Fruit fly (Drosophila melanogaster): ENCODE measurements around the gene Edc3.
A peak's percentile ranks its signal among the peaks of the same experiment; 100 is the strongest.

Gene Edc3

DNA sequence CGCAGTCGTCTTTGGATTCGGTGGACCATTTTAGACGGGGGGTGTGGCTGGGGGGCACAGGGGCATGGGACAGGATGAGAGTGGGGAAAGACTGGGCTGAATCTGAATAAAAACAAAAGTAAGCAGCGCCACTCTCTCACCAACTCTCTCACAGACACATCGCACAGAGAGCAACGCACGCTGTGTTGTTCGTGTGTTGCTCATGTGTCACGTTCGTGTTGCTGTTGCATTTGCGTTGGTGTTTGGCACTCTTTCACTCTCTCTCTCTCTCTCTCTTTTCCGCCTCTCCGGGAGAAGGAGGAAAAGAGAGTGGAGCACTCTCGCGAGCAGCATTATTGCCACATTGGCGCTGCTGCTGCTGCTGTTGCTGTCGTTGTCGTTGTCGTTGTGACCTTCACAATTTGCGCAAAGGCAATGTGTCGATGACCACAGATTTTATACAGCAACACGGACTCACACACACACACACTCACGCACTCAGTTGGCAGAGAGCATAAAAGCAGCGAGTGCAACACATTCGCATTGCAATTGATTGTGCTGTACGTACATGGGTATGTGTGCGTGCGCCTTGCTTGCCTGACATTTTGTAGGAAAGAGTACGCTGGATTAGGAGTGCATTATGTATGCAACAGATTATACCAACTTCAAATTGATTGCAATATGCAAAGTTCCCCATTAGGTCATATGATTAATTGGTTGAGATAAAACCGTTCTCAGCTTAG lies 34.0 kb upstream of the Edc3 start (continued):
- no peak for TF ChIP-seq exex (tag; optimal IDR thresholded peaks at IDR 0.05)
- TF ChIP-seq corto (GFP tag; optimal IDR thresholded peaks at IDR 0.05): peak; percentile 34
- TF ChIP-seq pnt (GFP tag; optimal IDR thresholded peaks at IDR 0.05): no peak
- TF ChIP-seq CTCF (GFP tag; optimal IDR thresholded peaks at IDR 0.05): no peak
- TF ChIP-seq CG6765 (GFP tag; optimal IDR thresholded peaks at IDR 0.05): no peak
- TF ChIP-seq CG32532 (GFP tag; IDR thresholded peaks at IDR 0.05): peak; percentile 44; the same call in 1 of the 2 replicates
- peak; percentile 28; the same call in 1 of the 3 replicates for TF ChIP-seq CG34422 (GFP tag; IDR thresholded peaks at IDR 0.05)
- no peak for TF ChIP-seq CG33213 (GFP tag; optimal IDR thresholded peaks at IDR 0.05)
- TF ChIP-seq Deaf1 (tag; optimal IDR thresholded peaks at IDR 0.05): peak; percentile 56
- TF ChIP-seq H15 (GFP tag; IDR thresholded peaks at IDR 0.05): no peak
- TF ChIP-seq hb (GFP tag; IDR thresholded peaks at IDR 0.05; ENCODE audit: partially characterized antibody): no peak
- no peak for TF ChIP-seq CG14441 (GFP tag; IDR thresholded peaks at IDR 0.05)
- no peak for TF ChIP-seq E2f2 (GFP tag; IDR thresholded peaks at IDR 0.05)
- TF ChIP-seq CG17802 (tag; optimal IDR thresholded peaks at IDR 0.05): no peak
- no peak for TF ChIP-seq abd-A (tag; optimal IDR thresholded peaks at IDR 0.05)
- TF ChIP-seq CG15073 (GFP tag; optimal IDR thresholded peaks at IDR 0.05): no peak
- no peak for TF ChIP-seq wek (GFP tag; optimal IDR thresholded peaks at IDR 0.05)
- no peak for TF ChIP-seq CG10462 (GFP tag; optimal IDR thresholded peaks at IDR 0.05)
- TF ChIP-seq hbn (GFP tag; IDR thresholded peaks at IDR 0.05; ENCODE audit: partially characterized antibody): peak; percentile 52
- TF ChIP-seq croc (GFP tag; conservative IDR thresholded peaks at IDR 0.05): no peak
- no peak for TF ChIP-seq CG11398 (GFP tag; optimal IDR thresholded peaks at IDR 0.05)
- TF ChIP-seq HmgD (GFP tag; optimal IDR thresholded peaks at IDR 0.05): no peak
- TF ChIP-seq Scr (GFP tag; IDR thresholded peaks at IDR 0.05; ENCODE audit: partially characterized antibody): peak; percentile 39
- no peak for TF ChIP-seq seq (GFP tag; IDR thresholded peaks at IDR 0.05)
- no peak for TF ChIP-seq CG14014 (GFP tag; IDR thresholded peaks at IDR 0.05)
- no peak for TF ChIP-seq Hand (GFP tag; optimal IDR thresholded peaks at IDR 0.05)
- no peak for TF ChIP-seq CG13296 (GFP tag; optimal IDR thresholded peaks at IDR 0.05)
- TF ChIP-seq CG43689 (GFP tag; IDR thresholded peaks at IDR 0.05): no peak
- no peak for TF ChIP-seq CG4328 (GFP tag; optimal IDR thresholded peaks at IDR 0.05)
- no peak for TF ChIP-seq trem (tag; optimal IDR thresholded peaks at IDR 0.05)
- TF ChIP-seq Dip3 (GFP tag; optimal IDR thresholded peaks at IDR 0.05): no peak
- TF ChIP-seq da (GFP tag; optimal IDR thresholded peaks at IDR 0.05): no peak
- no peak for TF ChIP-seq MBD-R2 (GFP tag; IDR thresholded peaks at IDR 0.05)
- TF ChIP-seq CG11723 (GFP tag; optimal IDR thresholded peaks at IDR 0.05): no peak
- TF ChIP-seq CG17359 (tag; optimal IDR thresholded peaks at IDR 0.05): no peak
- no peak for TF ChIP-seq nmo (GFP tag; optimal IDR thresholded peaks at IDR 0.05)
- TF ChIP-seq sna (GFP tag; IDR thresholded peaks at IDR 0.05; ENCODE audit: partially characterized antibody): peak; percentile 68
- TF ChIP-seq slp2 (GFP tag; optimal IDR thresholded peaks at IDR 0.05): no peak
- TF ChIP-seq ERR (GFP tag; optimal IDR thresholded peaks at IDR 0.05): peak; percentile 59
- no peak for TF ChIP-seq nerfin-1 (tag; optimal IDR thresholded peaks at IDR 0.05)
- no peak for TF ChIP-seq mam (GFP tag; optimal IDR thresholded peaks at IDR 0.05)
- no peak for TF ChIP-seq Nf-YC (tag; optimal IDR thresholded peaks at IDR 0.05)
- TF ChIP-seq emc (GFP tag; optimal IDR thresholded peaks at IDR 0.05): no peak
- no peak for TF ChIP-seq scrt (GFP tag; optimal IDR thresholded peaks at IDR 0.05)
- TF ChIP-seq twi (tag; optimal IDR thresholded peaks at IDR 0.05): peak; percentile 5
- peak; percentile 87 for TF ChIP-seq lbe (GFP tag; optimal IDR thresholded peaks at IDR 0.05)
- no peak for TF ChIP-seq Elba2 (GFP tag; optimal IDR thresholded peaks at IDR 0.05)
- no peak for TF ChIP-seq gce (GFP tag; IDR thresholded peaks at IDR 0.05)
- no peak for TF ChIP-seq dpn (GFP tag; optimal IDR thresholded peaks at IDR 0.05)
- TF ChIP-seq Dfd (GFP tag; optimal IDR thresholded peaks at IDR 0.05): no peak
- TF ChIP-seq tll (GFP tag; optimal IDR thresholded peaks at IDR 0.05): no peak
